Fruit fly (Drosophila melanogaster): ENCODE data around the gene CG2004.

dm6 chrX:8696106-8696595 lies 18.6 kb downstream of the CG2004 start:
- no peak for TF ChIP-seq eve (GFP tag; optimal IDR thresholded peaks at IDR 0.05)
- TF ChIP-seq danr (GFP tag; IDR thresholded peaks at IDR 0.05): no peak
- no peak for TF ChIP-seq CG1647 (GFP tag; optimal IDR thresholded peaks at IDR 0.05)
- no peak for TF ChIP-seq Lpt (GFP tag; optimal IDR thresholded peaks at IDR 0.05)
- TF ChIP-seq CG4854 (GFP tag; optimal IDR thresholded peaks at IDR 0.05): no peak
- TF ChIP-seq CG33213 (GFP tag; optimal IDR thresholded peaks at IDR 0.05): no peak
- no peak for TF ChIP-seq bcd (GFP tag; optimal IDR thresholded peaks at IDR 0.05)

All from whole organism, embryonic.